Worm (Caenorhabditis elegans) whole organism, L4 larva: ENCODE measurements around the gene ssq-1.

ENCODE experiments used
- F44E2.7 ChIP-seq: fragments of 200-800 bp; sonication (Bioruptor generic); IDR thresholded peaks from 2 replicates; pipeline ENCODE4 v2.1.2; 2022; ENCODE audit warnings: missing genetic modification characterization, missing compliant biosample characterization
- dmd-9 ChIP-seq: fragments of 200-800 bp; sonication (Bioruptor generic); IDR thresholded peaks from 2 replicates; pipeline ENCODE4 v1.3.6; 2022; ENCODE audit warnings: missing genetic modification reagents, missing genetic modification characterization, missing compliant biosample characterization
- fos-1 ChIP-seq: fragments of 150-350 bp; optimal IDR thresholded peaks from 2 replicates; lab custom pipeline; 2014; ENCODE audit warnings: missing biosample characterization, missing genetic modification characterization
- mdl-1 ChIP-seq, 2 experiments: fragments of 150-350 bp in 1 of 2; sonication (generic microtip) in 1 of 2; optimal IDR thresholded peaks; 2 replicates each; lab custom pipeline; 2014 to 2017; ENCODE audit warnings: missing biosample characterization in 2 of 2, missing genetic modification characterization in 2 of 2
- nhr-237 ChIP-seq: sonication (generic microtip); optimal IDR thresholded peaks from 2 replicates; lab custom pipeline; 2017; ENCODE audit warnings: missing biosample characterization, missing genetic modification characterization
- pha-4 ChIP-seq, 2 experiments: fragments of 150-350 bp in 1 of 2; fragments of 200-800 bp in 1 of 2; sonication (Bioruptor generic) in 1 of 2; IDR thresholded peaks in 1 of 2; optimal IDR thresholded peaks in 1 of 2; 2 replicates each; pipeline versions ENCODE4 v1.3.6 to Lab custom; 2014 to 2022; ENCODE audit warnings: missing genetic modification characterization in 2 of 2, missing genetic modification reagents in 2 of 2, missing biosample characterization in 1 of 2, missing compliant biosample characterization in 1 of 2
- pqm-1 ChIP-seq: sonication (generic microtip); optimal IDR thresholded peaks from 2 replicates; lab custom pipeline; 2017; ENCODE audit warnings: missing biosample characterization, missing genetic modification characterization
- skn-1 ChIP-seq: fragments of 150-350 bp; optimal IDR thresholded peaks from 2 replicates; lab custom pipeline; 2014; ENCODE audit warnings: missing biosample characterization, missing genetic modification characterization
- unc-39 ChIP-seq: sonication (generic microtip); optimal IDR thresholded peaks from 2 replicates; lab custom pipeline; 2017; ENCODE audit warnings: missing biosample characterization, missing genetic modification characterization
- unc-62 ChIP-seq, 3 experiments: fragments of 150-350 bp in 1 of 3; sonication (generic microtip); optimal IDR thresholded peaks in 2 of 3; peaks in 1 of 3; 1 replicate in 1 of 3; 2 replicates in 2 of 3; lab custom pipeline; 2014 to 2017; ENCODE audit warnings: missing biosample characterization in 3 of 3, missing genetic modification characterization in 3 of 3, missing genetic modification reagents in 3 of 3, missing genotype in 1 of 3

- TF ChIP-seq dmd-9 (GFP tag; lab: Robert Waterston, UW): no peak
- no peak for TF ChIP-seq pha-4 (GFP tag; IDR thresholded peaks at IDR 0.05; lab: Robert Waterston, UW)
- no peak for TF ChIP-seq pha-4 (tag; optimal IDR thresholded peaks at IDR 0.05; lab: Kevin White, UChicago)
- TF ChIP-seq nhr-237: no peak
- TF ChIP-seq skn-1 (tag; lab: Kevin White, UChicago): no peak
- TF ChIP-seq fos-1: no peak
- TF ChIP-seq mdl-1 (tag; optimal IDR thresholded peaks at IDR 0.05; lab: Kevin White, UChicago): no peak
- no peak for TF ChIP-seq unc-39
- no peak for TF ChIP-seq F44E2.7 (GFP tag; lab: Robert Waterston, UW)
- no peak for TF ChIP-seq unc-62 (GFP tag; optimal IDR thresholded peaks at IDR 0.05 in 1 of 2; lab: Kevin White, UChicago)
- no peak for TF ChIP-seq unc-62 (tag; optimal IDR thresholded peaks at IDR 0.05; lab: Kevin White, UChicago)
- TF ChIP-seq pqm-1 (tag; lab: Kevin White, UChicago): no peak
Observed at ce11 chrIV:9855712-9856111, 3.4 kb downstream of the ssq-1 start, which contains the start of gene K07F5.12.
